Fruit fly (Drosophila melanogaster) whole organism, adult: ENCODE results near the gene CG32572.

Experiments used
- CG12768 ChIP-seq: fragments of 200-800 bp; sonication (Bioruptor generic); optimal IDR thresholded peaks from 2 replicates; lab custom pipeline; 2017; ENCODE audit warnings: missing biosample characterization, missing genetic modification characterization, mild to moderate bottlenecking, moderate library complexity, missing genetic modification reagents
- Clk ChIP-seq: fragments of 200-800 bp; sonication (Bioruptor generic); optimal IDR thresholded peaks from 2 replicates; lab custom pipeline; 2017; ENCODE audit warnings: missing biosample characterization, missing genetic modification characterization
- Crg-1 ChIP-seq: fragments of 200-800 bp; sonication (Bioruptor generic); optimal IDR thresholded peaks from 2 replicates; lab custom pipeline; 2016; ENCODE audit warnings: missing biosample characterization, missing genetic modification characterization
- Hr96 ChIP-seq: fragments of 200-800 bp; sonication (Bioruptor generic); optimal IDR thresholded peaks from 2 replicates; lab custom pipeline; 2016; ENCODE audit warnings: missing biosample characterization, missing genetic modification characterization
- bab1 ChIP-seq: fragments of 200-800 bp; sonication (Bioruptor generic); optimal IDR thresholded peaks from 3 replicates; lab custom pipeline; 2019; ENCODE audit warnings: missing biosample characterization, mild to moderate bottlenecking, missing genetic modification characterization, moderate library complexity
- cic ChIP-seq: fragments of 200-800 bp; sonication (Bioruptor generic); optimal IDR thresholded peaks from 2 replicates; lab custom pipeline; 2017; ENCODE audit warnings: missing biosample characterization, mild to moderate bottlenecking, missing genetic modification characterization, moderate library complexity
- kay ChIP-seq: fragments of 200-800 bp; sonication (Bioruptor generic); peaks from one replicate; lab custom pipeline; 2016; ENCODE audit warnings: missing biosample characterization, missing genetic modification characterization, borderline replicate concordance
- pad ChIP-seq: fragments of 200-800 bp; sonication (Bioruptor generic); optimal IDR thresholded peaks from 3 replicates; lab custom pipeline; 2017; ENCODE audit warnings: missing biosample characterization, missing genetic modification characterization, mild to moderate bottlenecking, moderate library complexity, missing genetic modification reagents
- tj ChIP-seq: fragments of 200-800 bp; sonication (Bioruptor generic); optimal IDR thresholded peaks from 3 replicates; lab custom pipeline; 2017; ENCODE audit warnings: missing biosample characterization, mild to moderate bottlenecking, missing genetic modification characterization, moderate library complexity

DNA sequence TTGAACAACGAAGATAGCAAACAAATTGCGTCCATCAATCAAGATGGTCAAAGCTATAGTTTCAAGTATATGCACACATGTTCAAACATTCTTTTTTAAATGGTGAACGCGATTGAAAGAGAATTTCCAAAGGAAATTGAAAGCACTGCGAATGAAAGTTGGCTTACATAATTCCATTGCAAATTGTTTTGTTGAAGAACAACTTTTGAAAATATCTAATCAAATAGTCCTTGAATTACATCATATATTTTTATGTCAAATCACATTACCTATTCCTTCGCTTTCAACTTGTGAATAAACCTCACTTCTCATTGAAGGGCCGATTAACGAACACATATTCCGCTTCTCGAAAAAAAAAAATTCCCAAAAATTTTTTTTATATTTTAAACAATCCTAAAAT, 19.6 kb downstream of the CG32572 start, which contains the start of gene CG32568:
- TF ChIP-seq Clk (GFP tag; lab: Kevin White, UChicago) (no peak), tj (no peak), CG12768 (GFP tag; lab: Kevin White, UChicago) (no peak), pad (GFP tag; lab: Kevin White, UChicago) (no peak), Hr96 (GFP tag; lab: Kevin White, UChicago) (no peak), bab1 (GFP tag; lab: Kevin White, UChicago) (no peak), kay (GFP tag; lab: Kevin White, UChicago) (no peak), cic (no peak), Crg-1 (GFP tag; lab: Kevin White, UChicago) (no peak)
